Worm (Caenorhabditis elegans) whole organism, L3 larva: ENCODE data around the gene R05G6.4.

Experiments used
- R02D3.7 ChIP-seq: fragments of 150-350 bp; optimal IDR thresholded peaks from 2 replicates; lab custom pipeline; 2014; ENCODE audit warnings: missing biosample characterization, missing genetic modification characterization
- ZK546.5 ChIP-seq: sonication (generic microtip); optimal IDR thresholded peaks from 2 replicates; lab custom pipeline; 2017; ENCODE audit warnings: missing biosample characterization, missing genetic modification characterization
- aly-2 ChIP-seq: fragments of 150-350 bp; optimal IDR thresholded peaks from 2 replicates; lab custom pipeline; 2014; ENCODE audit warnings: missing biosample characterization, missing genetic modification characterization
- ama-1 ChIP-seq: fragments of 150-350 bp; optimal IDR thresholded peaks from 2 replicates; lab custom pipeline; 2018
- ceh-16 ChIP-seq: sonication (generic microtip); optimal IDR thresholded peaks from 2 replicates; lab custom pipeline; 2017; ENCODE audit warnings: missing biosample characterization, missing genetic modification characterization
- ceh-9 ChIP-seq: sonication (generic microtip); optimal IDR thresholded peaks from 2 replicates; lab custom pipeline; 2018; ENCODE audit warnings: missing biosample characterization, missing genetic modification characterization
- daf-12 ChIP-seq: fragments of 150-350 bp; optimal IDR thresholded peaks from 2 replicates; lab custom pipeline; 2014; ENCODE audit warnings: missing biosample characterization, missing genetic modification reagents, missing genetic modification characterization
- egl-27 ChIP-seq: sonication (generic microtip); optimal IDR thresholded peaks from 4 replicates; lab custom pipeline; 2017; ENCODE audit warnings: missing biosample characterization, missing genetic modification reagents, missing genetic modification characterization
- egl-5 ChIP-seq: fragments of 150-350 bp; optimal IDR thresholded peaks from 2 replicates; lab custom pipeline; 2017; ENCODE audit warnings: missing biosample characterization, missing genetic modification reagents, missing genetic modification characterization, inconsistent platforms
- elt-1 ChIP-seq: fragments of 150-350 bp; optimal IDR thresholded peaks from 2 replicates; lab custom pipeline; 2014; ENCODE audit warnings: missing biosample characterization, missing genetic modification characterization
- elt-2 ChIP-seq: sonication (generic microtip); optimal IDR thresholded peaks from 2 replicates; lab custom pipeline; 2016; ENCODE audit warnings: missing genetic modification reagents, mild to moderate bottlenecking, missing genetic modification characterization, missing compliant biosample characterization
- elt-3 ChIP-seq, 3 experiments: fragments of 150-350 bp in 1 of 3; sonication (generic microtip) in 2 of 3; optimal IDR thresholded peaks; 2 replicates in 2 of 3; 4 replicates in 1 of 3; lab custom pipeline; 2014 to 2017; ENCODE audit warnings: missing biosample characterization in 3 of 3, missing genetic modification characterization in 3 of 3
- fkh-2 ChIP-seq: fragments of 150-350 bp; optimal IDR thresholded peaks from 2 replicates; lab custom pipeline; 2014; ENCODE audit warnings: missing biosample characterization, missing genetic modification reagents, missing genetic modification characterization
- fos-1 ChIP-seq: fragments of 150-350 bp; optimal IDR thresholded peaks from 2 replicates; lab custom pipeline; 2014; ENCODE audit warnings: missing biosample characterization, missing genetic modification characterization
- hmg-11 ChIP-seq: sonication (generic microtip); optimal IDR thresholded peaks from 2 replicates; lab custom pipeline; 2016; ENCODE audit warnings: missing genetic modification characterization, missing compliant biosample characterization
- lin-15B ChIP-seq: fragments of 150-350 bp; optimal IDR thresholded peaks from 2 replicates; lab custom pipeline; 2014; ENCODE audit warnings: missing biosample characterization, missing genetic modification characterization
- lin-39 ChIP-seq: fragments of 150-350 bp; optimal IDR thresholded peaks from 2 replicates; lab custom pipeline; 2018; ENCODE audit warnings: missing biosample characterization, missing genetic modification reagents, missing genetic modification characterization
- mml-1 ChIP-seq: fragments of 150-350 bp; sonication (generic microtip); optimal IDR thresholded peaks from 3 replicates; lab custom pipeline; 2014; ENCODE audit warnings: missing biosample characterization, missing genetic modification characterization
- nfya-1 ChIP-seq: sonication (generic microtip); optimal IDR thresholded peaks from 2 replicates; lab custom pipeline; 2017; ENCODE audit warnings: missing genetic modification characterization, mild to moderate bottlenecking, missing compliant biosample characterization, antibody characterized with exemption, moderate library complexity; ENCODE audit not compliant: insufficient read depth
- nhr-12 ChIP-seq: fragments of 150-350 bp; optimal IDR thresholded peaks from 2 replicates; lab custom pipeline; 2014; ENCODE audit warnings: missing biosample characterization, missing genetic modification characterization
- nhr-23 ChIP-seq: fragments of 150-350 bp; optimal IDR thresholded peaks from 2 replicates; lab custom pipeline; 2014; ENCODE audit warnings: missing biosample characterization, missing genetic modification reagents, missing genetic modification characterization
- nhr-25 ChIP-seq: sonication (generic microtip); optimal IDR thresholded peaks from 2 replicates; lab custom pipeline; 2017; ENCODE audit warnings: missing biosample characterization, missing genetic modification characterization
- nhr-28 ChIP-seq: fragments of 150-350 bp; optimal IDR thresholded peaks from 2 replicates; lab custom pipeline; 2014; ENCODE audit warnings: missing biosample characterization, missing genetic modification characterization
- nhr-43 ChIP-seq: sonication (generic microtip); optimal IDR thresholded peaks from 2 replicates; lab custom pipeline; 2016; ENCODE audit warnings: mild to moderate bottlenecking, missing genetic modification characterization, missing compliant biosample characterization; ENCODE audit not compliant: poor library complexity, severe bottlenecking
- pha-4 ChIP-seq: fragments of 150-350 bp; optimal IDR thresholded peaks from 2 replicates; lab custom pipeline; 2014; ENCODE audit warnings: missing biosample characterization, missing genetic modification reagents, missing genetic modification characterization
- pqm-1 ChIP-seq: fragments of 150-350 bp; optimal IDR thresholded peaks from 2 replicates; lab custom pipeline; 2017; ENCODE audit warnings: missing biosample characterization, missing genetic modification characterization, inconsistent platforms
- sea-2 ChIP-seq: fragments of 150-350 bp; sonication (generic microtip); optimal IDR thresholded peaks from 4 replicates; lab custom pipeline; 2014; ENCODE audit warnings: missing biosample characterization, missing genetic modification reagents, missing genetic modification characterization
- skn-1 ChIP-seq: fragments of 150-350 bp; optimal IDR thresholded peaks from 2 replicates; lab custom pipeline; 2014; ENCODE audit warnings: missing biosample characterization, missing genetic modification characterization
- tbx-2 ChIP-seq: sonication (generic microtip); optimal IDR thresholded peaks from 2 replicates; lab custom pipeline; 2016; ENCODE audit warnings: mild to moderate bottlenecking, missing genetic modification characterization, missing compliant biosample characterization
- unc-39 ChIP-seq: sonication (generic microtip); optimal IDR thresholded peaks from 4 replicates; lab custom pipeline; 2017; ENCODE audit warnings: missing biosample characterization, missing genetic modification characterization
- unc-62 ChIP-seq: fragments of 150-350 bp; sonication (generic microtip); optimal IDR thresholded peaks from 4 replicates; lab custom pipeline; 2014; ENCODE audit warnings: missing biosample characterization, missing genetic modification reagents, missing genetic modification characterization
- zag-1 ChIP-seq: fragments of 150-350 bp; optimal IDR thresholded peaks from 2 replicates; lab custom pipeline; 2014; ENCODE audit warnings: missing biosample characterization, missing genetic modification characterization
- ztf-11 ChIP-seq: fragments of 150-350 bp; optimal IDR thresholded peaks from 2 replicates; lab custom pipeline; 2014; ENCODE audit warnings: missing biosample characterization, missing genetic modification characterization
- ztf-4 ChIP-seq: fragments of 150-350 bp; optimal IDR thresholded peaks from 2 replicates; lab custom pipeline; 2014; ENCODE audit warnings: missing biosample characterization, missing genetic modification characterization

R05G6.4 gene

ce11 chrIV:7468638-7469037 is 44.4 kb upstream of the R05G6.4 start:
- TF ChIP-seq ZK546.5 (tag; lab: Kevin White, UChicago) (no peak), sea-2 (GFP tag; lab: Kevin White, UChicago) (no peak), ceh-16 (tag; lab: Kevin White, UChicago) (no peak), unc-62 (GFP tag; lab: Kevin White, UChicago) (no peak), mml-1 (tag; lab: Kevin White, UChicago) (no peak), aly-2 (tag; lab: Kevin White, UChicago) (no peak), elt-2 (tag; lab: Kevin White, UChicago) (peak; percentile 42)

- TF ChIP-seq egl-27 (tag; lab: Kevin White, UChicago) (no peak), nhr-43 (tag; lab: Kevin White, UChicago) (peak; percentile 37), elt-3 (tag; optimal IDR thresholded peaks at IDR 0.05; lab: Kevin White, UChicago) (peak in 1 of 3 experiments; percentile 19)
Observed at ce11 chrIV:7469782-7470413, 43.1 kb upstream of the R05G6.4 start, which contains the start of gene F55G1.7. Gene F55G1.7 (minus strand): TSS chrIV:7469832.

ce11 chrIV:7473159-7473649 is 39.8 kb upstream of the R05G6.4 start, which contains the start of the genes plk-3 and F55G1.6:
Gene plk-3 (minus strand): TSS chrIV:7473209.
Gene F55G1.6 (plus strand): TSS chrIV:7473517.
- no peak for TF ChIP-seq fos-1 (tag; lab: Kevin White, UChicago)
- TF ChIP-seq fkh-2: no peak
- TF ChIP-seq elt-3 (tag; optimal IDR thresholded peaks at IDR 0.05; lab: Kevin White, UChicago): no peak
- no peak for TF ChIP-seq ceh-9
- no peak for TF ChIP-seq unc-39 (tag; lab: Kevin White, UChicago)
- no peak for TF ChIP-seq lin-15B (tag; lab: Kevin White, UChicago)
- TF ChIP-seq elt-1: no peak
- TF ChIP-seq ama-1: no peak
- TF ChIP-seq hmg-11 (tag; lab: Kevin White, UChicago): no peak
- no peak for TF ChIP-seq nhr-12
- no peak for TF ChIP-seq nhr-28 (tag; lab: Kevin White, UChicago)
- no peak for TF ChIP-seq pqm-1
- no peak for TF ChIP-seq skn-1
- TF ChIP-seq daf-12 (tag; lab: Kevin White, UChicago): no peak
- no peak for TF ChIP-seq nhr-25 (tag; lab: Kevin White, UChicago)
- TF ChIP-seq nfya-1 (tag; lab: Kevin White, UChicago): no peak
- TF ChIP-seq nhr-23 (tag; lab: Kevin White, UChicago): no peak

ce11 chrIV:7474826-7475225 is 38.2 kb upstream of the R05G6.4 start, which contains the start of gene slc-25A18.2:
Gene slc-25A18.2 (plus strand): TSS chrIV:7475041.
- TF ChIP-seq nfya-1 (tag; lab: Kevin White, UChicago) (no peak), elt-3 (tag; optimal IDR thresholded peaks at IDR 0.05; lab: Kevin White, UChicago) (no peak), unc-39 (tag; lab: Kevin White, UChicago) (no peak), elt-1 (no peak), pha-4 (tag; lab: Kevin White, UChicago) (no peak), ztf-11 (tag; lab: Kevin White, UChicago) (no peak)
- TF ChIP-seq, all 47 proteins: peak for 0

- no peak for TF ChIP-seq lin-39 (tag; lab: Kevin White, UChicago)
- no peak for TF ChIP-seq unc-62 (GFP tag; lab: Kevin White, UChicago)
- TF ChIP-seq, all 47 proteins: peak for 0
Observed at ce11 chrIV:7477197-7477596, 35.8 kb upstream of the R05G6.4 start, which contains the start of gene pycr-4. Gene pycr-4 (minus strand): TSS chrIV:7477297.

ce11 chrIV:7477697-7478096 is 35.3 kb upstream of the R05G6.4 start:
- no peak for TF ChIP-seq daf-12 (tag; lab: Kevin White, UChicago)
- TF ChIP-seq lin-39 (tag; lab: Kevin White, UChicago): no peak
- TF ChIP-seq pha-4 (tag; lab: Kevin White, UChicago): no peak
- TF ChIP-seq tbx-2 (tag; lab: Kevin White, UChicago): no peak
- TF ChIP-seq nhr-12: no peak
- TF ChIP-seq ceh-16 (tag; lab: Kevin White, UChicago): no peak
- TF ChIP-seq egl-5: no peak
- no peak for TF ChIP-seq R02D3.7 (tag; lab: Kevin White, UChicago)
- TF ChIP-seq hmg-11 (tag; lab: Kevin White, UChicago): no peak
- no peak for TF ChIP-seq elt-3 (tag; optimal IDR thresholded peaks at IDR 0.05; lab: Kevin White, UChicago)
- no peak for TF ChIP-seq pqm-1
- no peak for TF ChIP-seq zag-1
- TF ChIP-seq nhr-43 (tag; lab: Kevin White, UChicago): no peak
- TF ChIP-seq ztf-4: no peak
- no peak for TF ChIP-seq nhr-28 (tag; lab: Kevin White, UChicago)
- TF ChIP-seq ceh-9: no peak
